Worm (Caenorhabditis elegans): Measurements from ENCODE around the gene C06G3.3.

C06G3.3 gene

DNA sequence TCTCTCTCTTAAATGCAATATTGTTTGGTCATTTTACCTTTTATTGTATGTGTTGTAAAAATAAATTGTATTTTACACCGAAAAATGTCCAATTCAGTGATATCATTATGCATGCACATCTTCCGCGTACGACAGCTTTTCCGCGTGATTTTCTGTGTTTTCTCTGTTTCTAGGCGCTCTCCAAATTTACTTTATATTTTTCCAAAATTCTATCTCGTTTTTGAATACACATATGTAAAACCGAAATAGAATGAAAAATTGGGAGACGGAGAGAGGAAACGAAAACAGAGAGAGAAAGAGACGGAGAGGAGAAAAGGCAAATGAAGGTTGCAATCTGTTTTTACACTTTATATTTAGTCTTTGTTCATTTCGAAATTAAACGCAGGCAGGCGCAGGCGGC lies 19.4 kb upstream of the C06G3.3 start (continued):
- no peak for TF ChIP-seq hlh-17 (GFP tag; optimal IDR thresholded peaks at IDR 0.05; ENCODE audit: borderline replicate concordance)
- TF ChIP-seq swsn-7 (tag; optimal IDR thresholded peaks at IDR 0.05) = peak; percentile 48
- TF ChIP-seq dsc-1 (tag; optimal IDR thresholded peaks at IDR 0.05) = peak; percentile 45
- TF ChIP-seq lin-39 (tag; optimal IDR thresholded peaks at IDR 0.05) = no peak
- no peak for TF ChIP-seq vab-15 (tag; optimal IDR thresholded peaks at IDR 0.05)
- TF ChIP-seq nhr-47 (tag; optimal IDR thresholded peaks at IDR 0.05) = peak; percentile 65
- TF ChIP-seq unc-30 (tag; optimal IDR thresholded peaks at IDR 0.05) = no peak
- TF ChIP-seq isw-1 (GFP tag; IDR thresholded peaks at IDR 0.05) = peak; percentile 25; the same call in 1 of the 2 replicates
- no peak for TF ChIP-seq unc-130 (tag; optimal IDR thresholded peaks at IDR 0.05)
- TF ChIP-seq nhr-84 (tag; optimal IDR thresholded peaks at IDR 0.05) = no peak

DNA sequence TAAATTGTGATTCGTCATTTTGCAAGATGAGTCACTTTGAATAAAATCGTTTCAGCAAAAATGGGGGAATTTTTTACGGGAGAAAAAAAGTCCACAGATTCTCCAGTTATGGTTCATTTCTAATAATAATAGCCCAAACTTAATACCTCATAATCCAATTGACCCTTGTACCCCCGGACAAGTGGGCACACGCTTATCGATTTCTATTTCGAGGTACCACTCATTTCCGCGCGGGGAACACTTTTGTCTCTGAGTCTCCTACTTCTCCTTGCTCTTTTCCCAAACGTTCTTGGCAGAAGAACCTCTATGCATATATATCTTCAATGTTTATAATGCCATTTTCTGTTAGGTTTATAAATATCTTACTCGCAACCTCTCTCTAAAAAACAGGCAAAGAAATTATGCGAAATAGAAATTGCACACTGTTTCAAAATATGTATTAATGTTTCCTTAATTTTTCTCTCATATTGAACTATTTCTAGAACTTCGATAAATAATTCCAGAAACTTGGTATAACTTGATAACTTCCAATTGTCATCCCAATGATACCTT lies 18.7 kb upstream of the C06G3.3 start, which contains the start of gene gldi-4:
Gene gldi-4, plus strand, starts transcription at position 502 of the 552 bp plus-strand sequence.
- TF ChIP-seq nhr-237 (tag; optimal IDR thresholded peaks at IDR 0.05) = no peak
- no peak for TF ChIP-seq efl-3 (GFP tag; optimal IDR thresholded peaks at IDR 0.05)
- no peak for TF ChIP-seq lin-39 (tag; optimal IDR thresholded peaks at IDR 0.05)

DNA sequence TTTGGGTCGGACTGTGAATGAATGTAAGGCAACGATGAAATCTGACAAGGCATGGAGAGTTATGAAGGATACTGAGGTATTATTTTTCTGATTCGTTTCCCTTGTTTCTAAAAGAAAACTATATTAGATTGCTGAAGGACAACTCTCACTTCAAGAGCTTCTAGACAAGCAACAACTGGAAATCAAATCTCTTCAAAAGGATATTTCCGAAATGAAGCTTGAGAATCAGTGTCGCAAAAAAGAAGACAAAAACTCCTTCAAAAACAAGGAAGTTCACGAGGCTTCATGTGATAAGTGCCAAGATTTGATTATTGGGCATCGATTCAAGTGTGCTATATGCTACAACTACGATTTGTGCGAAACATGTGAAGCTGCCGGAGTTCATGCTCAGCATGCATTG lies 17.3 kb upstream of the C06G3.3 start:
- TF ChIP-seq xbp-1 (tag; optimal IDR thresholded peaks at IDR 0.05) = no peak
- TF ChIP-seq fkh-10 (GFP tag; optimal IDR thresholded peaks at IDR 0.05) = peak; percentile 94
- TF ChIP-seq lin-14 (GFP tag; optimal IDR thresholded peaks at IDR 0.05) = peak; percentile 36
- TF ChIP-seq sptf-1 (tag; optimal IDR thresholded peaks at IDR 0.05) = no peak
- no peak for TF ChIP-seq snpc-4 (tag; optimal IDR thresholded peaks at IDR 0.05)

DNA sequence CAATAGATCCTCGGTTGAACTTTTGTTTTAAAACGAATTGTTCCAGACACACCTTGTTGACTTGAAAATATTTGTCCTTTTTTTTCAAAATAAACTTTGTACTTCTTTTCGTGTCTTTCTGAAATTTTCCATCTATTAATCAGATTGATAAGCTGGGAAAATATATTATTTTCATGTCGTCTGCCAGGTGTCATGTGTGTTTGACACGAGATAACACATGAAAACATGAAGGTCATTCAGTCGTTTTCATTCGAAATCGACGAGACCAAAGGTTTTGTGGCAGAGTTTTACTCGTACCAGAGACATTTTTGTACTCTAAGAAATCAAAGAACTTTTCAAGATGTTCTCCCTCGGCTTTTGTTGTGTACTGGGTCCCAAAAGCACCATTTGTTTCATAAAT lies 15.3 kb upstream of the C06G3.3 start:
- TF ChIP-seq nhr-84 (tag; optimal IDR thresholded peaks at IDR 0.05) (no peak), hpl-2 (GFP tag; optimal IDR thresholded peaks at IDR 0.05) (no peak), grh-1 (GFP tag; IDR thresholded peaks at IDR 0.05) (no peak), lsy-2 (tag; optimal IDR thresholded peaks at IDR 0.05) (peak in 1 of 2 experiments; percentile 37), efl-1 (optimal IDR thresholded peaks at IDR 0.05) (no peak), efl-1 (GFP tag; optimal IDR thresholded peaks at IDR 0.05 in 1 of 2) (peak in 1 of 2 experiments; percentile 65), mdl-1 (tag; optimal IDR thresholded peaks at IDR 0.05) (peak in 1 of 2 experiments; percentile 41), nhr-71 (tag; optimal IDR thresholded peaks at IDR 0.05) (peak; percentile 66), fkh-4 (tag; optimal IDR thresholded peaks at IDR 0.05; ENCODE audit: borderline replicate concordance) (no peak), mep-1 (tag; optimal IDR thresholded peaks at IDR 0.05) (peak; percentile 17), elt-3 (tag; optimal IDR thresholded peaks at IDR 0.05) (peak in 2 of 6 experiments; percentile 37 to 83), skn-1 (tag; optimal IDR thresholded peaks at IDR 0.05) (no peak), hlh-4 (tag; optimal IDR thresholded peaks at IDR 0.05) (no peak), zip-4 (GFP tag; optimal IDR thresholded peaks at IDR 0.05) (no peak), tbx-2 (tag; optimal IDR thresholded peaks at IDR 0.05) (no peak), lin-35 (GFP tag; optimal IDR thresholded peaks at IDR 0.05) (peak in 1 of 2 experiments; percentile 58), elt-2 (tag; optimal IDR thresholded peaks at IDR 0.05) (peak; percentile 80), lin-13 (GFP tag; optimal IDR thresholded peaks at IDR 0.05) (no peak), C16A3.4 (tag; optimal IDR thresholded peaks at IDR 0.05) (peak; percentile 24), nhr-19 (GFP tag; conservative IDR thresholded peaks at IDR 0.05) (peak; percentile 22; the same call in 1 of the 2 replicates), snu-23 (GFP tag; optimal IDR thresholded peaks at IDR 0.05) (peak; percentile 47), ets-5 (GFP tag; IDR thresholded peaks at IDR 0.05) (no peak), nhr-90 (tag; optimal IDR thresholded peaks at IDR 0.05; ENCODE audit: poor library complexity) (peak; percentile 28), mab-9 (GFP tag; IDR thresholded peaks at IDR 0.05) (no peak), nhr-20 (tag; optimal IDR thresholded peaks at IDR 0.05) (peak; percentile 59), nhr-85 (tag) (peak; percentile 86), unc-62 (GFP tag; optimal IDR thresholded peaks at IDR 0.05) (no peak), dpl-1 (GFP tag; optimal IDR thresholded peaks at IDR 0.05) (peak in 1 of 3 experiments; percentile 28), lin-14 (GFP tag; optimal IDR thresholded peaks at IDR 0.05) (peak; percentile 60), blmp-1 (tag; optimal IDR thresholded peaks at IDR 0.05) (peak; percentile 65), vab-15 (tag; optimal IDR thresholded peaks at IDR 0.05) (no peak), hlh-17 (GFP tag; optimal IDR thresholded peaks at IDR 0.05; ENCODE audit: borderline replicate concordance) (no peak), lin-39 (tag; optimal IDR thresholded peaks at IDR 0.05) (no peak), unc-130 (tag; optimal IDR thresholded peaks at IDR 0.05) (peak; percentile 43)

Measured in whole organism, L1 larva.